Worm (Caenorhabditis elegans): Measurements from ENCODE around the gene larp-1.
"Not testable (repeated sequence)": the region's sequence is repeated elsewhere in the genome, so short reads cannot be mapped to it uniquely, and the experiment has no call there.

Gene larp-1

ce11 chrIII:4998111-4998859 lies 19.2 kb downstream of the larp-1 start, which contains the start of gene tmem-131:
tmem-131 (minus strand) TSS chrIII:4998161.
- TF ChIP-seq sea-1 (GFP tag; conservative IDR thresholded peaks at IDR 0.05) (no peak), flt-1 (GFP tag; IDR thresholded peaks at IDR 0.05) (no peak), ceh-36 (tag; optimal IDR thresholded peaks at IDR 0.05) (no peak), hmbx-1 (tag; optimal IDR thresholded peaks at IDR 0.05) (no peak), tbx-11 (GFP tag; IDR thresholded peaks at IDR 0.05) (no peak), aly-1 (tag; optimal IDR thresholded peaks at IDR 0.05) (no peak), ama-1 (optimal IDR thresholded peaks at IDR 0.05) (no peak), scrt-1 (GFP tag; IDR thresholded peaks at IDR 0.05) (no peak), hnd-1 (tag; optimal IDR thresholded peaks at IDR 0.05) (no peak), tbx-37 (GFP tag; conservative IDR thresholded peaks at IDR 0.05) (no peak)

DNA sequence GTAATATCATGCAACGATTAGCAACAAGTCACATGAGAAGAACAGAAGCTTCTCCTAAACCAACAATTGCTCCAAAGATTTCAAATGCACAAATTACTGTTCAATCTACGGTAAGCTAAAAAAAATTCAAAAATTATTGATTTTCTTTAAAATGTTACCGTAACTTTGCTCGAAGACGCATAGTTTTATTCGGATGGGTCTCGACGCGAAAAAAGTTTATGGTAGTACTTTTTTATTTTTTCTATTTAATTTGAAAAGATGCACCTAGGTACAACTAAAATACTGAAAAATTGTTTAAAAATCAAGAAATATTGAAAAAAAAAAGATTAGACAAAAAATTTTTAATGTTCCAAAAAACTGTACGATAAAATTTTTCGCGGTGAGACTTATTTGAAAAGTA lies 29.8 kb downstream of the larp-1 start:
- TF ChIP-seq hnd-1 (tag; optimal IDR thresholded peaks at IDR 0.05) (no peak), hmbx-1 (tag; optimal IDR thresholded peaks at IDR 0.05) (no peak), ceh-13 (GFP tag; optimal IDR thresholded peaks at IDR 0.05) (no peak)

DNA sequence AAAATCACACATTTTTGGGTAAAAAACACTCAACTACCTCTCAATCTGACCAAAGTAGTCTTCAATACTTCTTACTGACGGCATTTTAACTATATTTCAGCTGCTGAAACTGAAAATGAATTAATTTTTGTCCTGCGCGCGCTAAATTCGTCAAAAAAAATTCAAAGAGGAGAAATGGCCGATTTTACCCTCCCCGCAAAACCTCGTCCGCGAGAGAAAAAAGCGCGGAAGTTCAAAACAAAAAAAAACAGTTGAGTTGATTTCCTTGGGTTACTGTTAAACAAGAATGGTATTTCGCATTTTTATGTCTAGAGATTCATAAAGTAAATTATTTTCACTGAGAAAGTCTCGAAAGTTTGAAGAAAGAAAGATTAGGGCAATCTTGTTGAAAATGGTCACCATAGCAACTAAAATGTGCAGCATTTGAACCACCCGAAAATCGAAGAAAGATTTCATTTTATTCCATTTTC lies 30.6 kb downstream of the larp-1 start, which contains the start of the genes C27F2.10 and wdr-60:
TSS of gene C27F2.10 (minus strand) at position 109 of the 470 bp plus-strand sequence.
TSS of gene wdr-60 (plus strand) at position 420 of the 470 bp plus-strand sequence.
- TF ChIP-seq F13C5.2 (tag; optimal IDR thresholded peaks at IDR 0.05) (no peak), tbx-37 (GFP tag; conservative IDR thresholded peaks at IDR 0.05) (peak; percentile 58)

- TF ChIP-seq B0310.2 (tag; optimal IDR thresholded peaks at IDR 0.05) (no peak), hmg-4 (GFP tag; optimal IDR thresholded peaks at IDR 0.05) (no peak), aly-1 (tag; optimal IDR thresholded peaks at IDR 0.05) (no peak), ets-7 (tag; optimal IDR thresholded peaks at IDR 0.05) (no peak), ama-1 (optimal IDR thresholded peaks at IDR 0.05) (no peak), sea-1 (GFP tag; conservative IDR thresholded peaks at IDR 0.05) (no peak), flt-1 (GFP tag; IDR thresholded peaks at IDR 0.05) (no peak), tbx-37 (GFP tag; conservative IDR thresholded peaks at IDR 0.05) (no peak), F13C5.2 (tag; optimal IDR thresholded peaks at IDR 0.05) (no peak), hmbx-1 (tag; optimal IDR thresholded peaks at IDR 0.05) (no peak), tra-4 (tag; optimal IDR thresholded peaks at IDR 0.05) (no peak), tbx-11 (GFP tag; IDR thresholded peaks at IDR 0.05) (no peak), hnd-1 (tag; optimal IDR thresholded peaks at IDR 0.05) (no peak), pes-1 (GFP tag; IDR thresholded peaks at IDR 0.05) (no peak)
Measured at ce11 chrIII:4984444-4985086, 32.9 kb downstream of the larp-1 start, which contains the start of gene C27F2.7. C27F2.7 (minus strand) TSS chrIII:4984494.

ce11 chrIII:4983961-4984360 lies 33.5 kb downstream of the larp-1 start:
- TF ChIP-seq hmg-4 (GFP tag; optimal IDR thresholded peaks at IDR 0.05) (no peak), ceh-36 (tag; optimal IDR thresholded peaks at IDR 0.05) (no peak), ceh-13 (GFP tag; optimal IDR thresholded peaks at IDR 0.05) (no peak), tra-4 (tag; optimal IDR thresholded peaks at IDR 0.05) (no peak), sea-1 (GFP tag; conservative IDR thresholded peaks at IDR 0.05) (no peak), scrt-1 (GFP tag; IDR thresholded peaks at IDR 0.05) (no peak), pes-1 (GFP tag; IDR thresholded peaks at IDR 0.05) (no peak), F13C5.2 (tag; optimal IDR thresholded peaks at IDR 0.05) (no peak), ets-7 (tag; optimal IDR thresholded peaks at IDR 0.05) (no peak), ama-1 (optimal IDR thresholded peaks at IDR 0.05) (no peak)

- TF ChIP-seq pes-1 (GFP tag; IDR thresholded peaks at IDR 0.05); hmg-4 (GFP tag; optimal IDR thresholded peaks at IDR 0.05); ceh-13 (GFP tag; optimal IDR thresholded peaks at IDR 0.05): not testable (repeated sequence)
Measured at ce11 chrIII:4980367-4980766, 37.1 kb downstream of the larp-1 start, which contains the start of gene C27F2.6. C27F2.6 (minus strand) TSS chrIII:4980467.

DNA sequence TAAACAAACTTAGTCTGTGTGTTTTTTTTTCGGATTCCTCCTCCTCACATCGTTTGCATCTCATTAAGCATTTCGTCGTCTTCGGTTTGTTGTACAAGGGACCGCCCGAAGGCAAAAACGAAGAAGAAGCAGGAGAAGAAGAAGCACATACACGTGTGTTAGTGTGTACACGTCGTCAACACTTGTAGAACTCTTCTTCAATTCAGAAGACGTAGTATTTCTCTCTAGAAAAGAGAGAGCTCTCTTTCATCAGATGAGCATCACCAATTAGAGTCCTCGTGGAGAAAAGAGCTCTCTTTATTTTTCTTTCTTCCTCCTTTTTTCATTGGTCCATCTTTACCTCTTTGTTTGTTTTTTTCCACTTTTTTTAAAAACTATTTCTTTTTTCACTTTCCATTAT lies 49.3 kb downstream of the larp-1 start:
- TF ChIP-seq sea-1 (GFP tag; conservative IDR thresholded peaks at IDR 0.05) = no peak

- TF ChIP-seq tbx-11 (GFP tag; IDR thresholded peaks at IDR 0.05) (no peak), tbx-37 (GFP tag; conservative IDR thresholded peaks at IDR 0.05) (no peak), tra-4 (tag; optimal IDR thresholded peaks at IDR 0.05) (no peak), hmbx-1 (tag; optimal IDR thresholded peaks at IDR 0.05) (no peak), hmg-4 (GFP tag; optimal IDR thresholded peaks at IDR 0.05) (no peak), sea-1 (GFP tag; conservative IDR thresholded peaks at IDR 0.05) (no peak), pes-1 (GFP tag; IDR thresholded peaks at IDR 0.05) (no peak), flt-1 (GFP tag; IDR thresholded peaks at IDR 0.05) (no peak), ceh-36 (tag; optimal IDR thresholded peaks at IDR 0.05) (no peak), ceh-13 (GFP tag; optimal IDR thresholded peaks at IDR 0.05) (no peak), hnd-1 (tag; optimal IDR thresholded peaks at IDR 0.05) (no peak), ama-1 (optimal IDR thresholded peaks at IDR 0.05) (no peak), scrt-1 (GFP tag; IDR thresholded peaks at IDR 0.05) (no peak), B0310.2 (tag; optimal IDR thresholded peaks at IDR 0.05) (no peak), F13C5.2 (tag; optimal IDR thresholded peaks at IDR 0.05) (no peak), aly-1 (tag; optimal IDR thresholded peaks at IDR 0.05) (no peak)
Measured at ce11 chrIII:4967236-4967635, 50.2 kb downstream of the larp-1 start.
